Fruit fly (Drosophila melanogaster): Measurements from ENCODE around the gene Srg3.

Srg3 gene

DNA sequence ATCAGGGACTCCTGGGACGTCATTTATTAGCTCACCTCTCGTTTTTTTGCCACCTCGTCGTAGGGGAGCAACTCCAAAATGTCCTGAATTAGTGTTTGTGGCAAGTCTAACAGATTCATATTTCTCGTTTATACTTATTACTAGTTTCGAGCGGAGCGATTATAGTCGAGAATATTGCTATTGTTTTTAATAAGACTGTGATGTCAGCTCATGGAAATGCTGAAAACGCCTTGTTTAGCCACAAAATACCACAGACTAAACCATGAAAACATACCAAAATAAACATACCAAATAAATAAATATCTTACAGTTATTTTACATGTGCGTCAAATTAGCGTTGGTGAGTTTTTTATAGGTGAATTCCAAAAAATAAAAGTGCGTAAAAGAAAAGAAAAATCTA, 44.6 kb downstream of the Srg3 start, which contains the start of gene pall:
Gene pall, minus strand, starts transcription at position 205 of the 400 bp plus-strand sequence.
- TF ChIP-seq CG9139 (GFP tag; optimal IDR thresholded peaks at IDR 0.05) = no peak
- 0 out of 2 replicates have a peak, but pooled peaks have one; percentile 27 for TF ChIP-seq CG15336 (GFP tag; IDR thresholded peaks at IDR 0.05)
- no peak for TF ChIP-seq CG4318 (GFP tag; optimal IDR thresholded peaks at IDR 0.05)

DNA sequence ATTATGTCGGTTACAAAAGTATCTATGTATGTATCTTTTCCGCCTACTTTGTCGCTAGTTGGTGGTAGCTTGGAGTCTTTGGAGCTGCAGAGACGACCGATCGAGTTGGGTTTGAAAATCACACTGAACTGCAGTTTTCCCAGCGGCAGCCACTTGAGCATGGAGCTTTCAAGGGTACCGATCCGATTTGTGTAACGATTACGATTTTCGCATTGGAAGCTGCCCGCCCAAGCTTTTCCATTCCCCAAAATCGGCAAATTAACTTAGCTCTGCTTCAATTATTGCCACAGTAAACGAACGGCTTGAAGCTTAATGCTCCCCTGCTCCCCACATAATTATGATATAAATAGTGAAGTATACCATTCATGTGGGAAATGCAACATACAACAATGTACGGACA, 46.1 kb downstream of the Srg3 start, which contains the start of gene CG32036:
Gene CG32036, minus strand, starts transcription at position 101 of the 400 bp plus-strand sequence.
- TF ChIP-seq spab (GFP tag; optimal IDR thresholded peaks at IDR 0.05) = no peak
- TF ChIP-seq eg (GFP tag; IDR thresholded peaks at IDR 0.05) = 0 out of 3 replicates have a peak, but pooled peaks have one; percentile 36
- no peak for TF ChIP-seq Hr4 (GFP tag; optimal IDR thresholded peaks at IDR 0.05)
- no peak for TF ChIP-seq CG15336 (GFP tag; IDR thresholded peaks at IDR 0.05)
- TF ChIP-seq CG6808 (GFP tag; optimal IDR thresholded peaks at IDR 0.05) = no peak

DNA sequence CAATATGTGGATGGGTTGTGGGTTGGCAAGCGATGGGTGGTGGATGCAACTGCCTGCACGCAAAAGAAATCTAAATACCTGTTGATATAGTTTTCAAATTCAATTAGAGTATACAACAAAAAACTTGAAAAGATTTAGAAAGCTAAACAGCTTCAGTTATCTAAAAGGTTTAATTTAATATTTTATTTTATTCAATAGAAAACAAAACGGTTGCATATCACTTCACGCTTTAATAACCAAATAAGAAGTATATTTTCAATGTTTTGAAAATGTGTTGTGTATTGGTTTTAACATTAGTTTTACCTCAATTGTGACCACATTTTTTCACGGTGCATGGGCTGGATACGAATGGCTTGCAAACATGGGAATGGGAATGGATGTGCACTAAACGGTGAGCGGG, 46.6 kb downstream of the Srg3 start:
- peak; percentile 28 for TF ChIP-seq Lpt (GFP tag; optimal IDR thresholded peaks at IDR 0.05)
- peak; percentile 60; the same call in 2 of the 3 replicates for TF ChIP-seq CG8119 (GFP tag; IDR thresholded peaks at IDR 0.05)
- TF ChIP-seq salr (GFP tag; optimal IDR thresholded peaks at IDR 0.05) = no peak
- TF ChIP-seq CG15336 (GFP tag; IDR thresholded peaks at IDR 0.05) = peak; percentile 47; the same call in 1 of the 2 replicates
- no peak for TF ChIP-seq Hr39 (GFP tag; optimal IDR thresholded peaks at IDR 0.05)
- TF ChIP-seq CG6163 (GFP tag; IDR thresholded peaks at IDR 0.05) = no peak
- TF ChIP-seq CG31627 (GFP tag; optimal IDR thresholded peaks at IDR 0.05) = no peak
- peak; percentile 70 for TF ChIP-seq Eip78C (GFP tag)
- TF ChIP-seq Hr4 (GFP tag; optimal IDR thresholded peaks at IDR 0.05) = peak; percentile 58

DNA sequence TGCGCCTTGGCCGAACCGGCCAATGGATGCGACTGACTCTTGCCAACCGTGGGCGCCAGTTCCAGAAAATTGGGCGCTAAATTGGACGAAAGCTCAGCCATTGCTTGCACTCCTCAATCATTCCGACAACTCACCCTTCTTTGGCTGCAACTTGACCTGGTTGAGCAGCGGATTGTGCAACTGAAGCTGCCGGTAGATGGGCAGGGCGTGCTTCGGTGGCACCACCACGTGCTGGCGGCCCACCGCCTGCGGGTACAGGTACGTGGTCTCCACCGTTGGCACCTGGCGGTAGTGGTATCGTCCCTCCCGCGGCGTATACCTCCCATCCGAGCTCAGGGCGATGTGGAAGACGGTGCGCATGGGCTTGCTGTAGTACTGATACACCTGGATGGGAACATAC, 47.4 kb downstream of the Srg3 start:
- no peak for TF ChIP-seq salr (GFP tag; optimal IDR thresholded peaks at IDR 0.05)
- no peak for TF ChIP-seq CG6163 (GFP tag; IDR thresholded peaks at IDR 0.05)
- no peak for TF ChIP-seq CG8632 (GFP tag; optimal IDR thresholded peaks at IDR 0.05)
- no peak for TF ChIP-seq acj6 (GFP tag; optimal IDR thresholded peaks at IDR 0.05)
- no peak for TF ChIP-seq Eip78C (GFP tag)
- no peak for TF ChIP-seq CG6854 (GFP tag; optimal IDR thresholded peaks at IDR 0.05)
- no peak for TF ChIP-seq Lpt (GFP tag; optimal IDR thresholded peaks at IDR 0.05)
- TF ChIP-seq lz (GFP tag; optimal IDR thresholded peaks at IDR 0.05) = no peak
- TF ChIP-seq CG16779 (tag; optimal IDR thresholded peaks at IDR 0.05) = no peak
- no peak for TF ChIP-seq CG4318 (GFP tag; optimal IDR thresholded peaks at IDR 0.05)
- TF ChIP-seq CG11762 (GFP tag; optimal IDR thresholded peaks at IDR 0.05; ENCODE audit: insufficient read depth) = no peak

DNA sequence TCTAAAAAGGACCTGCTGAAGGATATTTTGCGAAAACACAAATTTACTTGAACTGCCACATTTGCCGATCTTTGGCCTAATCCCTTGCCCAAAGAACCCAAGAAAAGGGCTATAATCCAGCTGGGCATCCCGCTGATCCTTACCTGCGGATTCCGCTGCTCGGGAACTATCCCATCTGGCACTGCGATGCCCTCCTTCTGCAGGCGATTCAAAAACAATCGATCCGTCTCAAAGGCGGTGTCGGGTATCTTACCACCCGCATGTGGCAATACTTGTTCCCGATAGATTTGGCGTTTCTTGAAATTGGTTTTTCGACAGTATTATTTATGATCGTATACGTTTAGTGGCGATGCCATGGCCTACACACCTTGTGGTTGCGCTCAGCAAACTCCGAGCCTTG, 48.3 kb downstream of the Srg3 start:
- no peak for TF ChIP-seq CG10669 (GFP tag; optimal IDR thresholded peaks at IDR 0.05)
- no peak for TF ChIP-seq CG6854 (GFP tag; optimal IDR thresholded peaks at IDR 0.05)
- no peak for TF ChIP-seq fd85E (GFP tag; optimal IDR thresholded peaks at IDR 0.05)
- no peak for TF ChIP-seq CG11902 (GFP tag; optimal IDR thresholded peaks at IDR 0.05)
- no peak for TF ChIP-seq CG9139 (GFP tag; optimal IDR thresholded peaks at IDR 0.05)

DNA sequence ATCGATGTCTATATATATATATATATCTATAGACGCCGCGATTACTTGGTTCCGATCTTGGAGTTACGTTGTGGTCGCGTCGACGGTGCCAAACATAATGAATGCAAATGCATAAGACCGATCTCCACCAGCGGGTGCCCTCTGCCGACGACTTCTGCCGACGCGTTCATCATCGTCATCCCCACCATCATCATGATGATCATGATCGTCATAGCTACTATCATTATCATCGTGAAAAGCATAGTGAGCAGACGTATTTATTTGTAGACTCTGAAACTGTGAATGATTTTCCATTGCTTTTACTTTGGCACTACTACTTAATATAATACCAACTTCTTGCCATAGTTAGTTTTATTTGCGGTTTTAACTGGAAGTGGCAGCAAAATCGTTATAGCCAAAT, 49.1 kb downstream of the Srg3 start, which contains the start of gene CG32037:
Gene CG32037, minus strand, starts transcription at position 101 of the 400 bp plus-strand sequence.
- TF ChIP-seq vri (GFP tag; optimal IDR thresholded peaks at IDR 0.05) = no peak
- TF ChIP-seq CG34406 (GFP tag; optimal IDR thresholded peaks at IDR 0.05) = no peak
- TF ChIP-seq topi (GFP tag; optimal IDR thresholded peaks at IDR 0.05) = no peak
- no peak for TF ChIP-seq Hr39 (GFP tag; optimal IDR thresholded peaks at IDR 0.05)
- TF ChIP-seq Blimp-1 (GFP tag; optimal IDR thresholded peaks at IDR 0.05) = no peak
- no peak for TF ChIP-seq CG32006 (GFP tag; optimal IDR thresholded peaks at IDR 0.05)
- no peak for TF ChIP-seq acj6 (GFP tag; optimal IDR thresholded peaks at IDR 0.05)
- no peak for TF ChIP-seq Hr38 (GFP tag; optimal IDR thresholded peaks at IDR 0.05)
- no peak for TF ChIP-seq net (GFP tag; optimal IDR thresholded peaks at IDR 0.05)
- no peak for TF ChIP-seq Eip78C (GFP tag)
- TF ChIP-seq Ets96B (tag; optimal IDR thresholded peaks at IDR 0.05) = no peak
- TF ChIP-seq CG15336 (GFP tag; IDR thresholded peaks at IDR 0.05) = no peak
- no peak for TF ChIP-seq CG31627 (GFP tag; optimal IDR thresholded peaks at IDR 0.05)
- no peak for TF ChIP-seq CG7368 (GFP tag; optimal IDR thresholded peaks at IDR 0.05)
- no peak for TF ChIP-seq CG11762 (GFP tag; optimal IDR thresholded peaks at IDR 0.05; ENCODE audit: insufficient read depth)
- TF ChIP-seq CG6792 (GFP tag; optimal IDR thresholded peaks at IDR 0.05) = no peak
- TF ChIP-seq CG4318 (GFP tag; optimal IDR thresholded peaks at IDR 0.05) = no peak

Data from whole organism, prepupa.